Worm (Caenorhabditis elegans) whole organism, midembryonic: ENCODE measurements around the gene F38E1.10.

Experiments used
- flt-1 ChIP-seq: fragments of 200-800 bp; sonication (Bioruptor generic); IDR thresholded peaks from 2 replicates; pipeline ENCODE4 v1.3.6; 2022; ENCODE audit warnings: missing genetic modification characterization, missing compliant biosample characterization
- klf-2 ChIP-seq: fragments of 200-800 bp; sonication (Bioruptor generic); conservative IDR thresholded peaks from 2 replicates; pipeline ENCODE4 v1.3.6; 2022; ENCODE audit warnings: missing genetic modification reagents, missing genetic modification characterization, missing compliant biosample characterization
- med-1 ChIP-seq: sonication (generic microtip); optimal IDR thresholded peaks from 2 replicates; lab custom pipeline; 2017; ENCODE audit warnings: missing genetic modification characterization, mild to moderate bottlenecking, missing compliant biosample characterization, antibody characterized with exemption, missing genetic modification reagents; ENCODE audit not compliant: insufficient read depth
- ref-1 ChIP-seq: fragments of 200-800 bp; sonication (Bioruptor generic); conservative IDR thresholded peaks from 2 replicates; pipeline ENCODE4 v1.3.6; 2022; ENCODE audit warnings: missing genetic modification reagents, missing genetic modification characterization, missing compliant biosample characterization
- tab-1 ChIP-seq: fragments of 200-800 bp; sonication (Bioruptor generic); IDR thresholded peaks from 2 replicates; pipeline ENCODE4 v1.3.6; 2022; ENCODE audit warnings: missing genetic modification characterization, missing compliant biosample characterization
- ztf-23 ChIP-seq: fragments of 200-800 bp; sonication (Bioruptor generic); IDR thresholded peaks from 2 replicates; pipeline ENCODE4 v1.3.6; 2022; ENCODE audit warnings: missing genetic modification reagents, missing genetic modification characterization, missing compliant biosample characterization
- ztf-29 ChIP-seq: fragments of 200-800 bp; sonication (Bioruptor generic); IDR thresholded peaks from 2 replicates; pipeline ENCODE4 v1.3.6; 2022; ENCODE audit warnings: missing genetic modification reagents, missing genetic modification characterization, missing compliant biosample characterization

- TF ChIP-seq ztf-29 (GFP tag; lab: Robert Waterston, UW) (no peak), tab-1 (GFP tag; lab: Robert Waterston, UW) (no peak), flt-1 (GFP tag; lab: Robert Waterston, UW) (no peak), med-1 (GFP tag; lab: Kevin White, UChicago) (no peak), ztf-23 (no peak), ref-1 (GFP tag; lab: Robert Waterston, UW) (no peak), klf-2 (GFP tag; lab: Robert Waterston, UW) (no peak)
Measured at ce11 chrV:8413432-8414021, 38.2 kb upstream of the F38E1.10 start, which contains the start of gene vha-18.
